Worm (Caenorhabditis elegans) whole organism, L3 larva: ENCODE data around the gene F59A7.14.

Experiments
- lin-39 ChIP-seq: fragments of 150-350 bp; optimal IDR thresholded peaks from 2 replicates; lab custom pipeline; 2018; ENCODE audit warnings: missing biosample characterization, missing genetic modification reagents, missing genetic modification characterization
- nhr-76 ChIP-seq: fragments of 150-350 bp; sonication (generic microtip); optimal IDR thresholded peaks from 5 replicates; lab custom pipeline; 2014; ENCODE audit warnings: missing biosample characterization, missing genetic modification characterization
- zag-1 ChIP-seq: fragments of 150-350 bp; optimal IDR thresholded peaks from 2 replicates; lab custom pipeline; 2014; ENCODE audit warnings: missing biosample characterization, missing genetic modification characterization

DNA sequence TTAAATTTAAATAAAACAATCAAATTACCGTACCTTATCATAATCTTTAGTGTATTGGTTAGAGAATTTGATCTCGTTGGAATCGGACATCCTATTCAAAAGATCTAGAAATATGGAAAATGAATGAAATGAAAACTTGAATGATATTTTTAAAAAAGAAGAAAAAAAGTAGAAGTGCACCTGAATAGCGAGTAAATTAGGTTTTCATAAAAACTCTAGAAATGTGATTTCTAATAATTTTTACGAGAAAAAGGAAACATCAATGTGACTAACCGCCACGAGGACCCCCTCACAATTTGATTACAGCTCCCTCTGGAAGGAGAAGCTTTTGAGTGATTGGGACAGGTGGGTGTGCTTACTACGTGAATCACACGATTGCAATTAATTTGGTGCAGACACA, 27.2 kb downstream of the F59A7.14 start, which contains the start of gene Y40B10A.5:
- TF ChIP-seq lin-39 (tag; lab: Kevin White, UChicago) (no peak), nhr-76 (tag; lab: Kevin White, UChicago) (no peak), zag-1 (tag; lab: Kevin White, UChicago) (no peak)
